Fruit fly (Drosophila melanogaster) whole organism, embryonic: ENCODE results near the gene Hnf4.

Experiments used
- B-H1 ChIP-seq: fragments of 200-800 bp; sonication (Bioruptor generic); IDR thresholded peaks from 3 replicates; pipeline ENCODE4 v1.3.6; 2022; ENCODE audit warnings: missing biosample characterization, missing genetic modification characterization
- BEAF-32 ChIP-seq: fragments of 200-800 bp; sonication (Bioruptor generic); optimal IDR thresholded peaks from 3 replicates; lab custom pipeline; 2017; ENCODE audit warnings: missing biosample characterization, missing genetic modification characterization, mild to moderate bottlenecking, moderate library complexity, missing genetic modification reagents
- Bdp1 ChIP-seq: fragments of 200-800 bp; sonication (Bioruptor generic); optimal IDR thresholded peaks from 3 replicates; lab custom pipeline; 2016; ENCODE audit warnings: missing biosample characterization, missing genetic modification characterization
- CG11093 ChIP-seq: fragments of 200-800 bp; sonication (Bioruptor generic); IDR thresholded peaks from 3 replicates; pipeline ENCODE4 v1.3.6; 2022; ENCODE audit warnings: missing biosample characterization, missing genetic modification characterization
- CG1233 ChIP-seq: fragments of 200-800 bp; sonication (Bioruptor generic); optimal IDR thresholded peaks from 4 replicates; lab custom pipeline; 2018; ENCODE audit warnings: missing biosample characterization, mild to moderate bottlenecking, missing genetic modification characterization
- CG13894 ChIP-seq: fragments of 200-800 bp; sonication (Bioruptor generic); optimal IDR thresholded peaks from 3 replicates; lab custom pipeline; 2018; ENCODE audit warnings: missing biosample characterization, mild to moderate bottlenecking, missing genetic modification characterization, moderate library complexity
- CG14860 ChIP-seq: fragments of 200-800 bp; sonication (Bioruptor generic); IDR thresholded peaks from 3 replicates; pipeline ENCODE4 v1.3.6; 2022; ENCODE audit warnings: missing biosample characterization, missing genetic modification characterization; ENCODE audit not compliant: partially characterized antibody
- CG1529 ChIP-seq: fragments of 200-800 bp; sonication (Bioruptor generic); optimal IDR thresholded peaks from 3 replicates; lab custom pipeline; 2018; ENCODE audit warnings: missing biosample characterization, missing genetic modification characterization
- CG1602 ChIP-seq: fragments of 200-800 bp; sonication (Bioruptor generic); optimal IDR thresholded peaks from 3 replicates; lab custom pipeline; 2016; ENCODE audit warnings: missing biosample characterization, missing genetic modification characterization
- CG16779 ChIP-seq: fragments of 200-800 bp; sonication (Bioruptor generic); IDR thresholded peaks from 2 replicates; pipeline ENCODE4 v1.3.6; 2022; ENCODE audit warnings: missing biosample characterization, missing genetic modification characterization
- CG16863 ChIP-seq: fragments of 200-800 bp; sonication (Bioruptor generic); optimal IDR thresholded peaks from 3 replicates; lab custom pipeline; 2016; ENCODE audit warnings: missing biosample characterization, missing genetic modification characterization
- CG17186 ChIP-seq: fragments of 200-800 bp; sonication (Bioruptor generic); optimal IDR thresholded peaks from 3 replicates; lab custom pipeline; 2017; ENCODE audit warnings: missing biosample characterization, missing genetic modification reagents, missing genetic modification characterization
- CG18476 ChIP-seq: fragments of 200-800 bp; sonication (Bioruptor generic); optimal IDR thresholded peaks from 2 replicates; lab custom pipeline; 2016; ENCODE audit warnings: missing biosample characterization, mild to moderate bottlenecking, missing genetic modification characterization
- CG3163 ChIP-seq: fragments of 200-800 bp; sonication (Bioruptor generic); optimal IDR thresholded peaks from 3 replicates; lab custom pipeline; 2016; ENCODE audit warnings: missing biosample characterization, missing genetic modification characterization
- CG4282 ChIP-seq: fragments of 200-800 bp; sonication (Bioruptor generic); optimal IDR thresholded peaks from 2 replicates; lab custom pipeline; 2016; ENCODE audit warnings: missing biosample characterization, missing genetic modification characterization
- CG4328 ChIP-seq: fragments of 200-800 bp; sonication (Bioruptor generic); optimal IDR thresholded peaks from 3 replicates; lab custom pipeline; 2017; ENCODE audit warnings: missing biosample characterization, missing genetic modification reagents, missing genetic modification characterization
- CG6272 ChIP-seq: fragments of 200-800 bp; sonication (Bioruptor generic); IDR thresholded peaks from 2 replicates; pipeline ENCODE4 v1.3.6; 2022; ENCODE audit warnings: missing biosample characterization, missing genetic modification characterization
- CG6765 ChIP-seq: fragments of 200-800 bp; sonication (Bioruptor generic); optimal IDR thresholded peaks from 3 replicates; lab custom pipeline; 2017; ENCODE audit warnings: missing biosample characterization, mild to moderate bottlenecking, missing genetic modification characterization
- CG8388 ChIP-seq: fragments of 200-800 bp; sonication (Bioruptor generic); optimal IDR thresholded peaks from 2 replicates; lab custom pipeline; 2019; ENCODE audit warnings: missing biosample characterization, mild to moderate bottlenecking, missing genetic modification characterization, moderate library complexity
- CG9437 ChIP-seq: fragments of 200-800 bp; sonication (Bioruptor generic); optimal IDR thresholded peaks from 2 replicates; lab custom pipeline; 2018; ENCODE audit warnings: missing biosample characterization, mild to moderate bottlenecking, missing genetic modification characterization
- Camta ChIP-seq: fragments of 200-800 bp; sonication (Bioruptor generic); optimal IDR thresholded peaks from 2 replicates; lab custom pipeline; 2016; ENCODE audit warnings: missing biosample characterization, missing genetic modification characterization
- D19A ChIP-seq: fragments of 200-800 bp; optimal IDR thresholded peaks from 3 replicates; lab custom pipeline; 2019; ENCODE audit warnings: missing biosample characterization, mild to moderate bottlenecking, missing genetic modification characterization, moderate library complexity
- Dek ChIP-seq: fragments of 200-800 bp; sonication (Bioruptor generic); optimal IDR thresholded peaks from 3 replicates; lab custom pipeline; 2019; ENCODE audit warnings: missing biosample characterization, mild to moderate bottlenecking, missing genetic modification characterization, moderate library complexity
- Dref ChIP-seq: fragments of 200-800 bp; sonication (Bioruptor generic); IDR thresholded peaks from 2 replicates; pipeline ENCODE4 v1.3.6; 2022; ENCODE audit warnings: missing biosample characterization, missing genetic modification characterization
- E2f2 ChIP-seq: fragments of 200-800 bp; sonication (Bioruptor generic); IDR thresholded peaks from 2 replicates; pipeline ENCODE4 v1.3.6; 2022; ENCODE audit warnings: missing biosample characterization, missing genetic modification characterization
- Gug ChIP-seq: fragments of 200-800 bp; sonication (Bioruptor generic); IDR thresholded peaks from 4 replicates; pipeline ENCODE4 v1.3.6; 2022; ENCODE audit warnings: missing biosample characterization, missing genetic modification characterization
- Hr3 ChIP-seq: fragments of 200-800 bp; sonication (Bioruptor generic); optimal IDR thresholded peaks from 3 replicates; lab custom pipeline; 2016; ENCODE audit warnings: missing biosample characterization, missing genetic modification characterization
- Lim3 ChIP-seq: fragments of 200-800 bp; sonication (Bioruptor generic); IDR thresholded peaks from 2 replicates; pipeline ENCODE4 v1.3.6; 2022; ENCODE audit warnings: missing biosample characterization, missing genetic modification characterization
- Lpt ChIP-seq: fragments of >200 bp; optimal IDR thresholded peaks from 2 replicates; lab custom pipeline; 2018; ENCODE audit warnings: missing biosample characterization, missing genetic modification characterization
- NK7.1 ChIP-seq: fragments of 200-800 bp; sonication (Bioruptor generic); optimal IDR thresholded peaks from 3 replicates; lab custom pipeline; 2016; ENCODE audit warnings: missing biosample characterization, missing genetic modification characterization
- Opbp ChIP-seq: fragments of 200-800 bp; sonication (Bioruptor generic); IDR thresholded peaks from 3 replicates; pipeline ENCODE4 v1.3.6; 2022; ENCODE audit warnings: missing biosample characterization, missing genetic modification characterization; ENCODE audit not compliant: partially characterized antibody
- Ptx1 ChIP-seq: fragments of 200-800 bp; sonication (Bioruptor generic); IDR thresholded peaks from 2 replicates; pipeline ENCODE4 v1.3.6; 2022; ENCODE audit warnings: missing biosample characterization, missing genetic modification characterization
- Rfx ChIP-seq: fragments of 200-800 bp; sonication (Bioruptor generic); IDR thresholded peaks from 2 replicates; pipeline ENCODE4 v1.3.6; 2022; ENCODE audit warnings: missing biosample characterization, missing genetic modification characterization
- Vsx1 ChIP-seq: fragments of 200-800 bp; sonication (Bioruptor generic); optimal IDR thresholded peaks from 2 replicates; lab custom pipeline; 2017; ENCODE audit warnings: missing biosample characterization, mild to moderate bottlenecking, missing genetic modification characterization, missing genetic modification reagents
- dimm ChIP-seq: fragments of 200-800 bp; sonication (Bioruptor generic); IDR thresholded peaks from 2 replicates; pipeline ENCODE4 v1.3.6; 2022; ENCODE audit warnings: missing biosample characterization, missing genetic modification characterization
- disco-r ChIP-seq: fragments of 200-800 bp; sonication (Bioruptor generic); optimal IDR thresholded peaks from 2 replicates; lab custom pipeline; 2016; ENCODE audit warnings: missing biosample characterization, missing genetic modification characterization
- dmrt11E ChIP-seq: fragments of 200-800 bp; sonication (Bioruptor generic); optimal IDR thresholded peaks from 3 replicates; lab custom pipeline; 2018; ENCODE audit warnings: missing biosample characterization, mild to moderate bottlenecking, missing genetic modification characterization, moderate library complexity
- eve ChIP-seq, 2 experiments: fragments of >200 bp; optimal IDR thresholded peaks; 2 replicates each; lab custom pipeline; 2017; ENCODE audit warnings: missing biosample characterization in 2 of 2, missing genetic modification characterization in 2 of 2
- eyg ChIP-seq: fragments of 200-800 bp; sonication (Bioruptor generic); optimal IDR thresholded peaks from 3 replicates; lab custom pipeline; 2016; ENCODE audit warnings: missing biosample characterization, missing genetic modification characterization
- jing ChIP-seq: fragments of 200-800 bp; sonication (Bioruptor generic); optimal IDR thresholded peaks from 2 replicates; lab custom pipeline; 2018; ENCODE audit warnings: missing biosample characterization, mild to moderate bottlenecking, missing genetic modification characterization
- prd ChIP-seq, 3 experiments: fragments of >200 bp in 2 of 3; fragments of 200-800 bp in 1 of 3; sonication (Bioruptor generic) in 1 of 3; optimal IDR thresholded peaks in 2 of 3; IDR thresholded peaks in 1 of 3; 2 replicates in 2 of 3; 3 replicates in 1 of 3; pipeline versions ENCODE4 v1.3.6 to Lab custom; 2017 to 2022; ENCODE audit warnings: missing biosample characterization in 1 of 3, missing genetic modification characterization in 1 of 3
- pros ChIP-seq: fragments of 200-800 bp; sonication (Bioruptor generic); optimal IDR thresholded peaks from 3 replicates; lab custom pipeline; 2019; ENCODE audit warnings: missing biosample characterization, mild to moderate bottlenecking, missing genetic modification characterization, moderate library complexity
- row ChIP-seq: fragments of 200-800 bp; sonication (Bioruptor generic); IDR thresholded peaks from 3 replicates; pipeline ENCODE4 v1.3.6; 2022; ENCODE audit warnings: missing biosample characterization, missing genetic modification characterization
- schlank ChIP-seq: fragments of 200-800 bp; sonication (Bioruptor generic); optimal IDR thresholded peaks from 2 replicates; lab custom pipeline; 2018; ENCODE audit warnings: missing biosample characterization, mild to moderate bottlenecking, missing genetic modification characterization
- shn ChIP-seq: fragments of 200-800 bp; sonication (Bioruptor generic); optimal IDR thresholded peaks from 3 replicates; lab custom pipeline; 2016; ENCODE audit warnings: missing biosample characterization, missing genetic modification characterization
- slbo ChIP-seq: fragments of 200-800 bp; sonication (Bioruptor generic); IDR thresholded peaks from 2 replicates; pipeline ENCODE4 v1.3.6; 2022; ENCODE audit warnings: missing biosample characterization, missing genetic modification characterization
- ttk ChIP-seq: fragments of 200-800 bp; sonication (Bioruptor generic); IDR thresholded peaks from 2 replicates; pipeline ENCODE4 v2.1.2; 2022; ENCODE audit warnings: missing biosample characterization, missing genetic modification characterization
- wek ChIP-seq: fragments of 200-800 bp; sonication (Bioruptor generic); optimal IDR thresholded peaks from 3 replicates; lab custom pipeline; 2018; ENCODE audit warnings: missing biosample characterization, mild to moderate bottlenecking, missing genetic modification characterization, moderate library complexity
- zf30C ChIP-seq: fragments of 200-800 bp; sonication (Bioruptor generic); optimal IDR thresholded peaks from 3 replicates; lab custom pipeline; 2018; ENCODE audit warnings: missing biosample characterization, mild to moderate bottlenecking, missing genetic modification characterization

Gene Hnf4

DNA sequence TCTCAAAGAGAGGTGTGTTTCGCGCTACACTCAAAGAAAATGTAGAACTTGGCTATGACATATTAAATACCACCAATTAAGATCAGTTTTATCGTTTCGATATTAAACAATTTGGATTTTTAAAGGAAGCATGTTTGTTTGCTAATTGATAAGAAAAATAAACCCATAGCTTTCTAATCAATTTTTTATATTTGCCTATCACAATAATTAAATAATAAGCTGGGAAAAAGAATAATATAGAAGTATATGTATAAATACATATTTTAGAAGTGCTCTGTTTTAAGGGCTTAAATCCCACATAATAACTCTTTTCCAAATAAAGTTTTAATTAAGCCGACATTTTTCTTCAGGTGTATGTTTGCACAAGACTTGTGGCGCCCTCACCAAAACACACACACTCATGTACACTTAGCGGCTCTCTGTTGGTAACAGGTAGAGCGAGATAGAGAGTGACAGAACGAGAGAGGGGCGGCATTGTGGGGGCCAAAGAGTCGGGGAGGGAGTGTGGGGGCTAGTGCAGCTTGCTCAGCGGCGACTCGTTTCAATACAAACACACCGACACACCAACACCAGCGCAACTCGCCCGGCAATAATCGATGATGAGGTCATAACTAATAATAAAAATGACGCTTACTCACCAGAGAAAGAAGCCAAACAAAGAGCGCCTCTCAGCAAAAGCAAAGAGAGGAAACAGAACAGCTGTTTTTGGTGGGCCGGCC is 8.4 kb upstream of the Hnf4 start (continued):
- peak; percentile 91 for TF ChIP-seq CG8388 (GFP tag; lab: Kevin White, UChicago)
- TF ChIP-seq Lim3 = no peak
- TF ChIP-seq Ptx1 (GFP tag; lab: Robert Waterston, UW) = peak; percentile 84
- peak; percentile 87 for TF ChIP-seq CG6765 (GFP tag; lab: Kevin White, UChicago)
- peak; percentile 88 for TF ChIP-seq slbo
- TF ChIP-seq Opbp (GFP tag; lab: Robert Waterston, UW) = no peak
- TF ChIP-seq Dek = peak; percentile 90
- no peak for TF ChIP-seq eyg (GFP tag; lab: Kevin White, UChicago)
- TF ChIP-seq CG6272 (GFP tag; lab: Robert Waterston, UW) = no peak
- TF ChIP-seq CG1602 (GFP tag; lab: Kevin White, UChicago) = peak; percentile 82
- TF ChIP-seq disco-r (GFP tag; lab: Kevin White, UChicago) = peak; percentile 70
- TF ChIP-seq Dref (GFP tag; lab: Robert Waterston, UW) = no peak
- TF ChIP-seq wek (GFP tag; lab: Kevin White, UChicago) = peak; percentile 73
- TF ChIP-seq Hr3 (GFP tag; lab: Kevin White, UChicago) = peak; percentile 92
- peak; percentile 47 for TF ChIP-seq pros
- no peak for TF ChIP-seq CG14860
- peak; percentile 80 for TF ChIP-seq CG4328 (GFP tag; lab: Kevin White, UChicago)
- peak; percentile 93 for TF ChIP-seq CG9437
- peak; percentile 87 for TF ChIP-seq CG1529 (GFP tag; lab: Kevin White, UChicago)
- TF ChIP-seq Rfx = peak; percentile 85; the same call in 1 of the 2 replicates
- TF ChIP-seq CG17186 (GFP tag; lab: Kevin White, UChicago) = no peak
- peak; percentile 51 for TF ChIP-seq CG13894 (tag; lab: Kevin White, UChicago)
- no peak for TF ChIP-seq dimm (GFP tag; lab: Robert Waterston, UW)
- TF ChIP-seq schlank (tag; lab: Kevin White, UChicago) = peak; percentile 42
- peak; percentile 88 for TF ChIP-seq CG18476 (GFP tag; lab: Kevin White, UChicago)
- TF ChIP-seq CG16863 (GFP tag; lab: Kevin White, UChicago) = peak; percentile 66
- TF ChIP-seq row (GFP tag; lab: Robert Waterston, UW) = peak; percentile 90
- TF ChIP-seq NK7.1 (GFP tag; lab: Kevin White, UChicago) = no peak
- TF ChIP-seq prd (optimal IDR thresholded peaks at IDR 0.05; lab: Kevin White, UChicago) = no peak
- TF ChIP-seq prd (GFP tag; IDR thresholded peaks at IDR 0.05; lab: Robert Waterston, UW) = peak; percentile 74
- TF ChIP-seq CG1233 (GFP tag; lab: Kevin White, UChicago) = peak; percentile 90
- no peak for TF ChIP-seq CG4282 (GFP tag; lab: Kevin White, UChicago)
- peak; percentile 83 for TF ChIP-seq CG3163 (GFP tag; lab: Kevin White, UChicago)
- peak; percentile 73; the same call in 1 of the 2 replicates for TF ChIP-seq ttk
- peak; percentile 43 for TF ChIP-seq shn (GFP tag; lab: Kevin White, UChicago)
- peak; percentile 87 for TF ChIP-seq D19A (tag; lab: Kevin White, UChicago)
- peak; percentile 59 for TF ChIP-seq E2f2 (GFP tag; lab: Robert Waterston, UW)
- TF ChIP-seq Camta (GFP tag; lab: Kevin White, UChicago) = peak; percentile 68
- 0 out of 4 replicates have a peak, but pooled peaks have one; percentile 31 for TF ChIP-seq Gug
- TF ChIP-seq Bdp1 (GFP tag; lab: Kevin White, UChicago) = peak; percentile 67
- TF ChIP-seq Vsx1 = peak; percentile 83
- TF ChIP-seq eve (GFP tag; optimal IDR thresholded peaks at IDR 0.05; lab: Kevin White, UChicago) = peak in 1 of 2 experiments; percentile 90
- peak; percentile 58 for TF ChIP-seq CG16779 (GFP tag; lab: Robert Waterston, UW)
- TF ChIP-seq BEAF-32 = no peak
- TF ChIP-seq jing (GFP tag; lab: Kevin White, UChicago) = peak; percentile 43
- TF ChIP-seq B-H1 = peak; percentile 50
- peak; percentile 89 for TF ChIP-seq zf30C (GFP tag; lab: Kevin White, UChicago)
- peak; percentile 74 for TF ChIP-seq dmrt11E (tag; lab: Kevin White, UChicago)
- TF ChIP-seq Lpt (GFP tag; lab: Kevin White, UChicago) = no peak
- TF ChIP-seq CG11093 (GFP tag; lab: Robert Waterston, UW) = 0 out of 3 replicates have a peak, but pooled peaks have one; percentile 12
